Fruit fly (Drosophila melanogaster) whole organism, embryonic: ENCODE data around the gene loaf.
A peak's percentile ranks its signal among the peaks of the same experiment; 100 is the strongest.

Source experiments
- Adf1 ChIP-seq: fragments of 200-800 bp; sonication (Bioruptor generic); IDR thresholded peaks from 2 replicates; pipeline ENCODE4 v1.3.6; 2022; ENCODE audit warnings: missing biosample characterization, missing genetic modification characterization
- Bteb2 ChIP-seq: fragments of 200-800 bp; sonication (Bioruptor generic); optimal IDR thresholded peaks from 2 replicates; lab custom pipeline; 2016; ENCODE audit warnings: missing biosample characterization, missing genetic modification characterization
- CG1024 ChIP-seq: fragments of 200-800 bp; sonication (Bioruptor generic); IDR thresholded peaks from 2 replicates; pipeline ENCODE4 v1.3.6; 2022; ENCODE audit warnings: missing biosample characterization, missing genetic modification characterization
- CG10321 ChIP-seq: fragments of 200-800 bp; sonication (Bioruptor generic); IDR thresholded peaks from 2 replicates; pipeline ENCODE4 v1.3.6; 2022; ENCODE audit warnings: missing biosample characterization, missing genetic modification characterization
- CG10959 ChIP-seq: fragments of 200-800 bp; sonication (Bioruptor generic); IDR thresholded peaks from 2 replicates; pipeline ENCODE4 v1.3.6; 2022; ENCODE audit warnings: missing biosample characterization, missing genetic modification characterization
- CG11398 ChIP-seq: fragments of 200-800 bp; sonication (Bioruptor generic); optimal IDR thresholded peaks from 2 replicates; lab custom pipeline; 2016; ENCODE audit warnings: missing biosample characterization, missing genetic modification characterization
- CG11504 ChIP-seq: fragments of 200-800 bp; sonication (Bioruptor generic); optimal IDR thresholded peaks from 3 replicates; lab custom pipeline; 2019; ENCODE audit warnings: missing biosample characterization, mild to moderate bottlenecking, missing genetic modification characterization, moderate library complexity
- CG14667 ChIP-seq: fragments of 200-800 bp; sonication (Bioruptor generic); IDR thresholded peaks from 2 replicates; pipeline ENCODE4 v1.3.6; 2022; ENCODE audit warnings: missing biosample characterization, missing genetic modification characterization
- CG14860 ChIP-seq: fragments of 200-800 bp; sonication (Bioruptor generic); IDR thresholded peaks from 3 replicates; pipeline ENCODE4 v1.3.6; 2022; ENCODE audit warnings: missing biosample characterization, missing genetic modification characterization; ENCODE audit not compliant: partially characterized antibody
- CG15011 ChIP-seq: fragments of 200-800 bp; sonication (Bioruptor generic); optimal IDR thresholded peaks from 3 replicates; lab custom pipeline; 2018; ENCODE audit warnings: missing biosample characterization, mild to moderate bottlenecking, missing genetic modification characterization
- CG17568 ChIP-seq: fragments of 200-800 bp; sonication (Bioruptor generic); optimal IDR thresholded peaks from 2 replicates; lab custom pipeline; 2018; ENCODE audit warnings: missing biosample characterization, mild to moderate bottlenecking, missing genetic modification characterization, moderate library complexity
- CG17612 ChIP-seq: fragments of 200-800 bp; sonication (Bioruptor generic); IDR thresholded peaks from 2 replicates; pipeline ENCODE4 v1.3.6; 2022; ENCODE audit warnings: missing biosample characterization, missing genetic modification characterization
- CG3065 ChIP-seq: fragments of 200-800 bp; sonication (Bioruptor generic); optimal IDR thresholded peaks from 2 replicates; lab custom pipeline; 2016; ENCODE audit warnings: missing biosample characterization, missing genetic modification characterization
- CG4617 ChIP-seq: fragments of 200-800 bp; sonication (Bioruptor generic); optimal IDR thresholded peaks from 3 replicates; lab custom pipeline; 2016; ENCODE audit warnings: missing biosample characterization, missing genetic modification characterization, borderline replicate concordance
- CG6689 ChIP-seq: fragments of 200-800 bp; sonication (Bioruptor generic); IDR thresholded peaks from 2 replicates; pipeline ENCODE4 v1.3.6; 2022; ENCODE audit warnings: missing biosample characterization, missing genetic modification characterization
- CG6854 ChIP-seq: fragments of 200-800 bp; sonication (Bioruptor generic); optimal IDR thresholded peaks from 3 replicates; lab custom pipeline; 2017; ENCODE audit warnings: missing biosample characterization, mild to moderate bottlenecking, missing genetic modification characterization
- CG8944 ChIP-seq: fragments of 200-800 bp; sonication (Bioruptor generic); optimal IDR thresholded peaks from 3 replicates; lab custom pipeline; 2016; ENCODE audit warnings: missing biosample characterization, missing genetic modification characterization
- CG9876 ChIP-seq: fragments of 200-800 bp; sonication (Bioruptor generic); optimal IDR thresholded peaks from 2 replicates; lab custom pipeline; 2016; ENCODE audit warnings: missing biosample characterization, missing genetic modification characterization
- Camta ChIP-seq: fragments of 200-800 bp; sonication (Bioruptor generic); optimal IDR thresholded peaks from 2 replicates; lab custom pipeline; 2016; ENCODE audit warnings: missing biosample characterization, missing genetic modification characterization
- D19A ChIP-seq: fragments of 200-800 bp; optimal IDR thresholded peaks from 3 replicates; lab custom pipeline; 2019; ENCODE audit warnings: missing biosample characterization, mild to moderate bottlenecking, missing genetic modification characterization, moderate library complexity
- Drgx ChIP-seq: fragments of 200-800 bp; sonication (Bioruptor generic); IDR thresholded peaks from 2 replicates; pipeline ENCODE4 v1.3.6; 2022; ENCODE audit warnings: missing biosample characterization, missing genetic modification characterization
- Fer3 ChIP-seq: fragments of 200-800 bp; sonication (Bioruptor generic); optimal IDR thresholded peaks from 2 replicates; lab custom pipeline; 2018; ENCODE audit warnings: missing biosample characterization, mild to moderate bottlenecking, missing genetic modification characterization, moderate library complexity
- Gug ChIP-seq: fragments of 200-800 bp; sonication (Bioruptor generic); IDR thresholded peaks from 4 replicates; pipeline ENCODE4 v1.3.6; 2022; ENCODE audit warnings: missing biosample characterization, missing genetic modification characterization
- HLHmδ ChIP-seq: fragments of 200-800 bp; sonication (Bioruptor generic); optimal IDR thresholded peaks from 2 replicates; lab custom pipeline; 2018; ENCODE audit warnings: missing biosample characterization, mild to moderate bottlenecking, missing genetic modification characterization, moderate library complexity
- Hmx ChIP-seq: fragments of 200-800 bp; sonication (Bioruptor generic); optimal IDR thresholded peaks from 2 replicates; lab custom pipeline; 2016; ENCODE audit warnings: missing biosample characterization, missing genetic modification characterization
- Myb ChIP-seq: fragments of 200-800 bp; sonication (Bioruptor generic); optimal IDR thresholded peaks from 2 replicates; lab custom pipeline; 2016; ENCODE audit warnings: missing biosample characterization, missing genetic modification characterization
- NfI ChIP-seq: fragments of 200-800 bp; sonication (Bioruptor generic); optimal IDR thresholded peaks from 3 replicates; lab custom pipeline; 2018; ENCODE audit warnings: missing biosample characterization, mild to moderate bottlenecking, missing genetic modification characterization, moderate library complexity
- Sox100B ChIP-seq: fragments of 200-800 bp; sonication (Bioruptor generic); optimal IDR thresholded peaks from 3 replicates; lab custom pipeline; 2018; ENCODE audit warnings: missing biosample characterization, mild to moderate bottlenecking, missing genetic modification characterization
- Sox102F ChIP-seq: fragments of 200-800 bp; sonication (Bioruptor generic); optimal IDR thresholded peaks from 2 replicates; lab custom pipeline; 2018; ENCODE audit warnings: missing biosample characterization, mild to moderate bottlenecking, missing genetic modification characterization, moderate library complexity
- TFAM ChIP-seq: fragments of 200-800 bp; sonication (Bioruptor generic); optimal IDR thresholded peaks from 2 replicates; lab custom pipeline; 2017; ENCODE audit warnings: missing biosample characterization, missing genetic modification characterization, inconsistent platforms
- Tbp ChIP-seq: fragments of >200 bp; optimal IDR thresholded peaks from 2 replicates; lab custom pipeline; 2018; ENCODE audit warnings: missing biosample characterization, missing genetic modification characterization
- ap ChIP-seq: fragments of 200-800 bp; sonication (Bioruptor generic); IDR thresholded peaks from 2 replicates; pipeline ENCODE4 v1.3.6; 2022; ENCODE audit warnings: missing biosample characterization, missing genetic modification characterization
- ato ChIP-seq: fragments of 200-800 bp; sonication (Bioruptor generic); IDR thresholded peaks from 2 replicates; pipeline ENCODE4 v1.3.6; 2022; ENCODE audit warnings: missing biosample characterization, missing genetic modification characterization; ENCODE audit not compliant: partially characterized antibody
- cas ChIP-seq: fragments of 200-800 bp; sonication (Bioruptor generic); IDR thresholded peaks from 2 replicates; pipeline ENCODE4 v1.3.6; 2022; ENCODE audit warnings: missing biosample characterization, missing genetic modification characterization
- dan ChIP-seq: fragments of 200-800 bp; sonication (Bioruptor generic); IDR thresholded peaks from 2 replicates; pipeline ENCODE4 v1.3.6; 2022; ENCODE audit warnings: missing biosample characterization, missing genetic modification characterization
- dati ChIP-seq: fragments of 200-800 bp; sonication (Bioruptor generic); IDR thresholded peaks from 2 replicates; pipeline ENCODE4 v1.3.6; 2022; ENCODE audit warnings: missing biosample characterization, missing genetic modification characterization
- disco-r ChIP-seq: fragments of 200-800 bp; sonication (Bioruptor generic); optimal IDR thresholded peaks from 2 replicates; lab custom pipeline; 2016; ENCODE audit warnings: missing biosample characterization, missing genetic modification characterization
- gem ChIP-seq: fragments of 200-800 bp; sonication (Bioruptor generic); optimal IDR thresholded peaks from 2 replicates; lab custom pipeline; 2019; ENCODE audit warnings: missing biosample characterization, mild to moderate bottlenecking, missing genetic modification characterization, moderate library complexity
- gro ChIP-seq: fragments of 200-800 bp; sonication (Bioruptor generic); optimal IDR thresholded peaks from 2 replicates; lab custom pipeline; 2016; ENCODE audit warnings: missing biosample characterization, missing genetic modification characterization
- knrl ChIP-seq: fragments of 200-800 bp; sonication (Bioruptor generic); IDR thresholded peaks from 3 replicates; pipeline ENCODE4 v1.3.6; 2022; ENCODE audit warnings: missing biosample characterization, missing genetic modification characterization; ENCODE audit not compliant: partially characterized antibody
- nmo ChIP-seq: fragments of 200-800 bp; sonication (Bioruptor generic); optimal IDR thresholded peaks from 2 replicates; lab custom pipeline; 2018; ENCODE audit warnings: missing biosample characterization, mild to moderate bottlenecking, missing genetic modification characterization, moderate library complexity
- nom ChIP-seq: fragments of 200-800 bp; sonication (Bioruptor generic); optimal IDR thresholded peaks from 2 replicates; lab custom pipeline; 2017; ENCODE audit warnings: missing biosample characterization, missing genetic modification characterization, mild to moderate bottlenecking, moderate library complexity, missing genetic modification reagents
- p53 ChIP-seq: fragments of 200-800 bp; sonication (Bioruptor generic); optimal IDR thresholded peaks from 2 replicates; lab custom pipeline; 2016; ENCODE audit warnings: missing biosample characterization, missing genetic modification characterization
- pum ChIP-seq: fragments of 200-800 bp; sonication (Bioruptor generic); optimal IDR thresholded peaks from 2 replicates; lab custom pipeline; 2016; ENCODE audit warnings: missing biosample characterization, missing genetic modification characterization
- salm ChIP-seq: fragments of 200-800 bp; sonication (Bioruptor generic); optimal IDR thresholded peaks from 2 replicates; lab custom pipeline; 2018; ENCODE audit warnings: missing biosample characterization, mild to moderate bottlenecking, missing genetic modification characterization
- schlank ChIP-seq: fragments of 200-800 bp; sonication (Bioruptor generic); optimal IDR thresholded peaks from 2 replicates; lab custom pipeline; 2018; ENCODE audit warnings: missing biosample characterization, mild to moderate bottlenecking, missing genetic modification characterization
- slp2 ChIP-seq: fragments of 200-800 bp; sonication (Bioruptor generic); optimal IDR thresholded peaks from 2 replicates; lab custom pipeline; 2016; ENCODE audit warnings: missing biosample characterization, missing genetic modification characterization
- tio ChIP-seq: fragments of 200-800 bp; sonication (Bioruptor generic); optimal IDR thresholded peaks from 2 replicates; lab custom pipeline; 2017; ENCODE audit warnings: missing biosample characterization, missing genetic modification characterization, inconsistent platforms
- ttk ChIP-seq: fragments of 200-800 bp; sonication (Bioruptor generic); IDR thresholded peaks from 2 replicates; pipeline ENCODE4 v2.1.2; 2022; ENCODE audit warnings: missing biosample characterization, missing genetic modification characterization

loaf gene

dm6 chr3L:11696294-11697116 is 69.5 kb downstream of the loaf start, which contains the start of gene Dph1 (continued):
- TF ChIP-seq salm (tag; lab: Kevin White, UChicago) (peak; percentile 53), pum (GFP tag; lab: Kevin White, UChicago) (peak; percentile 65), ap (peak; percentile 83), nmo (GFP tag; lab: Kevin White, UChicago) (peak; percentile 82), CG10321 (GFP tag; lab: Robert Waterston, UW) (peak; percentile 48; the same call in 1 of the 2 replicates), Sox100B (GFP tag; lab: Kevin White, UChicago) (peak; percentile 62), cas (GFP tag; lab: Robert Waterston, UW) (peak; percentile 66), Myb (GFP tag; lab: Kevin White, UChicago) (peak; percentile 74), Sox102F (GFP tag; lab: Kevin White, UChicago) (peak; percentile 87), schlank (tag; lab: Kevin White, UChicago) (peak; percentile 59), TFAM (no peak), Camta (GFP tag; lab: Kevin White, UChicago) (peak; percentile 61), knrl (GFP tag; lab: Robert Waterston, UW) (peak; percentile 44; the same call in 1 of the 3 replicates), dati (GFP tag; lab: Robert Waterston, UW) (peak; percentile 57; the same call in 1 of the 2 replicates), tio (GFP tag; lab: Kevin White, UChicago) (peak; percentile 58), CG11504 (peak; percentile 89), D19A (peak; percentile 76), CG10959 (GFP tag; lab: Robert Waterston, UW) (peak; percentile 66), HLHmδ (GFP tag; lab: Kevin White, UChicago) (no peak), ato (GFP tag; lab: Robert Waterston, UW) (no peak), Bteb2 (GFP tag; lab: Kevin White, UChicago) (peak; percentile 53), ttk (GFP tag; lab: Robert Waterston, UW) (peak; percentile 80; the same call in 1 of the 2 replicates), p53 (peak; percentile 62), Drgx (peak; percentile 95), CG9876 (GFP tag; lab: Kevin White, UChicago) (peak; percentile 5), NfI (GFP tag; lab: Kevin White, UChicago) (peak; percentile 82), CG1024 (GFP tag; lab: Robert Waterston, UW) (peak; percentile 74), Gug (GFP tag; lab: Robert Waterston, UW) (peak; percentile 86), CG17612 (GFP tag; lab: Robert Waterston, UW) (peak; percentile 74; the same call in 1 of the 2 replicates), CG11398 (GFP tag; lab: Kevin White, UChicago) (peak; percentile 72), dan (GFP tag; lab: Robert Waterston, UW) (no peak), CG4617 (GFP tag; lab: Kevin White, UChicago) (peak; percentile 76), CG17568 (GFP tag; lab: Kevin White, UChicago) (peak; percentile 68), slp2 (GFP tag; lab: Kevin White, UChicago) (peak; percentile 82), gem (tag; lab: Kevin White, UChicago) (peak; percentile 87), CG15011 (GFP tag; lab: Kevin White, UChicago) (peak; percentile 38), disco-r (GFP tag; lab: Kevin White, UChicago) (peak; percentile 74), CG6854 (GFP tag; lab: Kevin White, UChicago) (peak; percentile 78), CG14860 (GFP tag; lab: Robert Waterston, UW) (no peak), CG8944 (peak; percentile 76), CG3065 (GFP tag; lab: Kevin White, UChicago) (peak; percentile 30), nom (GFP tag; lab: Kevin White, UChicago) (peak; percentile 85), Adf1 (GFP tag; lab: Robert Waterston, UW) (peak; percentile 36; the same call in 1 of the 2 replicates), Hmx (GFP tag; lab: Kevin White, UChicago) (no peak), gro (GFP tag; lab: Kevin White, UChicago) (peak; percentile 70), Tbp (GFP tag; lab: Kevin White, UChicago) (no peak), Fer3 (tag; lab: Kevin White, UChicago) (peak; percentile 77), CG14667 (GFP tag; lab: Robert Waterston, UW) (no peak), CG6689 (peak; percentile 82; the same call in 1 of the 2 replicates)
